Worm (Caenorhabditis elegans) whole organism, young adult: ENCODE data around the gene prp-19.

Experiments
- B0336.3 ChIP-seq: fragments of 200-800 bp; sonication (Bioruptor generic); IDR thresholded peaks from 2 replicates; pipeline ENCODE4 v1.3.6; 2022; ENCODE audit warnings: missing genetic modification characterization, missing compliant biosample characterization
- D2030.7 ChIP-seq: fragments of 200-800 bp; sonication (Bioruptor generic); IDR thresholded peaks from 2 replicates; pipeline ENCODE4 v1.3.6; 2022; ENCODE audit warnings: missing genetic modification reagents, missing genetic modification characterization, missing compliant biosample characterization
- F23B12.7 ChIP-seq: sonication (generic microtip); optimal IDR thresholded peaks from 2 replicates; lab custom pipeline; 2017; ENCODE audit warnings: missing genetic modification characterization, mild to moderate bottlenecking, missing compliant biosample characterization, antibody characterized with exemption, moderate library complexity; ENCODE audit not compliant: insufficient read depth
- F57C9.4 ChIP-seq: sonication (generic microtip); optimal IDR thresholded peaks from 2 replicates; lab custom pipeline; 2017; ENCODE audit warnings: mild to moderate bottlenecking, missing genetic modification characterization, missing compliant biosample characterization
- K12H6.12 ChIP-seq: fragments of 200-800 bp; sonication (Bioruptor generic); optimal IDR thresholded peaks from 2 replicates; lab custom pipeline; 2018; ENCODE audit warnings: mild to moderate bottlenecking, missing genetic modification characterization, missing compliant biosample characterization
- Y53F4B.3 ChIP-seq: fragments of 200-800 bp; sonication (Bioruptor generic); IDR thresholded peaks from 2 replicates; pipeline ENCODE4 v1.3.6; 2022; ENCODE audit warnings: missing genetic modification reagents, missing genetic modification characterization, missing compliant biosample characterization
- Y95B8A.8 ChIP-seq: fragments of 200-800 bp; sonication (Bioruptor generic); IDR thresholded peaks from 2 replicates; pipeline ENCODE4 v1.3.6; 2022; ENCODE audit warnings: missing genetic modification reagents, missing genetic modification characterization, missing compliant biosample characterization
- aptf-2 ChIP-seq: fragments of 200-800 bp; sonication (Bioruptor generic); conservative IDR thresholded peaks from 2 replicates; pipeline ENCODE4 v1.3.6; 2022; ENCODE audit warnings: missing genetic modification reagents, missing genetic modification characterization, missing compliant biosample characterization
- attf-3 ChIP-seq: fragments of 200-800 bp; sonication (Bioruptor generic); conservative IDR thresholded peaks from 2 replicates; pipeline ENCODE4 v1.3.6; 2022; ENCODE audit warnings: missing genetic modification reagents, missing genetic modification characterization, missing compliant biosample characterization
- bed-2 ChIP-seq: fragments of 200-800 bp; sonication (Bioruptor generic); IDR thresholded peaks from 2 replicates; pipeline ENCODE4 v1.3.6; 2022; ENCODE audit warnings: missing genetic modification reagents, missing genetic modification characterization, missing compliant biosample characterization
- ccch-3 ChIP-seq: fragments of 200-800 bp; sonication (Bioruptor generic); optimal IDR thresholded peaks from 2 replicates; lab custom pipeline; 2018; ENCODE audit warnings: mild to moderate bottlenecking, missing genetic modification characterization, missing compliant biosample characterization
- ceh-100 ChIP-seq: fragments of 200-800 bp; sonication (Bioruptor generic); IDR thresholded peaks from 2 replicates; pipeline ENCODE4 v1.3.6; 2022; ENCODE audit warnings: missing genetic modification reagents, missing genetic modification characterization, missing compliant biosample characterization
- die-1 ChIP-seq: sonication (generic microtip); optimal IDR thresholded peaks from 2 replicates; lab custom pipeline; 2016; ENCODE audit warnings: missing genotype, mild to moderate bottlenecking, missing genetic modification characterization, missing compliant biosample characterization
- efl-1 ChIP-seq: fragments of 150-350 bp; optimal IDR thresholded peaks from 2 replicates; lab custom pipeline; 2014; ENCODE audit warnings: missing biosample characterization, missing genetic modification reagents, missing genetic modification characterization
- egl-44 ChIP-seq: fragments of 200-800 bp; sonication (Bioruptor generic); IDR thresholded peaks from 2 replicates; pipeline ENCODE4 v1.3.6; 2022; ENCODE audit warnings: missing genetic modification reagents, missing genetic modification characterization, missing compliant biosample characterization
- ets-4 ChIP-seq: fragments of 200-800 bp; sonication (Bioruptor generic); optimal IDR thresholded peaks from 2 replicates; lab custom pipeline; 2018; ENCODE audit warnings: mild to moderate bottlenecking, missing genetic modification characterization, missing compliant biosample characterization
- hlh-12 ChIP-seq: sonication (generic microtip); optimal IDR thresholded peaks from 2 replicates; lab custom pipeline; 2016; ENCODE audit warnings: missing genetic modification characterization, missing compliant biosample characterization
- hmg-1.2 ChIP-seq: fragments of 200-800 bp; sonication (Bioruptor generic); IDR thresholded peaks from 2 replicates; pipeline ENCODE4 v1.3.6; 2022; ENCODE audit warnings: missing genetic modification reagents, missing genetic modification characterization, missing compliant biosample characterization
- hmg-20 ChIP-seq: fragments of 200-800 bp; sonication (Bioruptor generic); IDR thresholded peaks from 2 replicates; pipeline ENCODE4 v1.3.6; 2022; ENCODE audit warnings: missing genetic modification reagents, missing genetic modification characterization, missing compliant biosample characterization
- let-526 ChIP-seq: fragments of 200-800 bp; sonication (Bioruptor generic); IDR thresholded peaks from 2 replicates; pipeline ENCODE4 v1.3.6; 2022; ENCODE audit warnings: missing genetic modification reagents, missing genetic modification characterization, missing compliant biosample characterization
- lin-26 ChIP-seq: fragments of 200-800 bp; sonication (Bioruptor generic); IDR thresholded peaks from 2 replicates; pipeline ENCODE4 v1.3.6; 2022; ENCODE audit warnings: missing genetic modification reagents, missing genetic modification characterization, missing compliant biosample characterization
- lsl-1 ChIP-seq: fragments of 200-800 bp; sonication (Bioruptor generic); optimal IDR thresholded peaks from 2 replicates; lab custom pipeline; 2018; ENCODE audit warnings: mild to moderate bottlenecking, missing genetic modification characterization, moderate library complexity, missing compliant biosample characterization
- madf-10 ChIP-seq: sonication (generic microtip); optimal IDR thresholded peaks from 2 replicates; lab custom pipeline; 2016; ENCODE audit warnings: mild to moderate bottlenecking, missing genetic modification characterization, missing compliant biosample characterization
- mcd-1 ChIP-seq: fragments of 200-800 bp; sonication (Bioruptor generic); IDR thresholded peaks from 2 replicates; pipeline ENCODE4 v1.3.6; 2022; ENCODE audit warnings: missing genetic modification reagents, missing genetic modification characterization, missing compliant biosample characterization
- mel-28 ChIP-seq: sonication (generic microtip); optimal IDR thresholded peaks from 2 replicates; lab custom pipeline; 2016; ENCODE audit warnings: borderline replicate concordance, mild to moderate bottlenecking, missing genetic modification characterization, missing compliant biosample characterization
- mes-4 ChIP-seq: sonication (generic microtip); optimal IDR thresholded peaks from 2 replicates; lab custom pipeline; 2016; ENCODE audit warnings: missing genotype, missing genetic modification characterization, missing compliant biosample characterization
- mxl-1 ChIP-seq: sonication (generic microtip); optimal IDR thresholded peaks from 2 replicates; lab custom pipeline; 2016; ENCODE audit warnings: missing genetic modification characterization, missing compliant biosample characterization
- nfya-1 ChIP-seq: sonication (generic microtip); optimal IDR thresholded peaks from 2 replicates; lab custom pipeline; 2017; ENCODE audit warnings: antibody characterized with exemption, missing compliant biosample characterization, missing genetic modification characterization, borderline replicate concordance; ENCODE audit not compliant: insufficient read depth
- nhr-27 ChIP-seq: fragments of 200-800 bp; sonication (Bioruptor generic); optimal IDR thresholded peaks from 2 replicates; lab custom pipeline; 2018; ENCODE audit warnings: mild to moderate bottlenecking, missing genetic modification characterization, moderate library complexity, missing compliant biosample characterization
- rcor-1 ChIP-seq: fragments of 200-800 bp; sonication (Bioruptor generic); IDR thresholded peaks from 2 replicates; pipeline ENCODE4 v1.3.6; 2022; ENCODE audit warnings: missing genetic modification reagents, missing genetic modification characterization, missing compliant biosample characterization
- snpc-3.4 ChIP-seq: sonication (generic microtip); optimal IDR thresholded peaks from 2 replicates; lab custom pipeline; 2017; ENCODE audit warnings: missing genetic modification characterization, mild to moderate bottlenecking, missing compliant biosample characterization, antibody characterized with exemption, moderate library complexity, missing genotype, missing genetic modification reagents
- somi-1 ChIP-seq: fragments of 200-800 bp; sonication (Bioruptor generic); optimal IDR thresholded peaks from 2 replicates; lab custom pipeline; 2018; ENCODE audit warnings: mild to moderate bottlenecking, missing genetic modification characterization, missing compliant biosample characterization
- sptf-2 ChIP-seq: fragments of 200-800 bp; sonication (Bioruptor generic); optimal IDR thresholded peaks from 2 replicates; lab custom pipeline; 2018; ENCODE audit warnings: mild to moderate bottlenecking, missing genetic modification characterization, missing compliant biosample characterization
- xnd-1 ChIP-seq: sonication (generic microtip); optimal IDR thresholded peaks from 2 replicates; lab custom pipeline; 2016; ENCODE audit warnings: missing genotype, missing genetic modification reagents, missing genetic modification characterization, missing compliant biosample characterization
- ztf-18 ChIP-seq: sonication (generic microtip); optimal IDR thresholded peaks from 2 replicates; lab custom pipeline; 2016; ENCODE audit warnings: missing genotype, mild to moderate bottlenecking, missing genetic modification characterization, missing compliant biosample characterization

The prp-19 gene

DNA sequence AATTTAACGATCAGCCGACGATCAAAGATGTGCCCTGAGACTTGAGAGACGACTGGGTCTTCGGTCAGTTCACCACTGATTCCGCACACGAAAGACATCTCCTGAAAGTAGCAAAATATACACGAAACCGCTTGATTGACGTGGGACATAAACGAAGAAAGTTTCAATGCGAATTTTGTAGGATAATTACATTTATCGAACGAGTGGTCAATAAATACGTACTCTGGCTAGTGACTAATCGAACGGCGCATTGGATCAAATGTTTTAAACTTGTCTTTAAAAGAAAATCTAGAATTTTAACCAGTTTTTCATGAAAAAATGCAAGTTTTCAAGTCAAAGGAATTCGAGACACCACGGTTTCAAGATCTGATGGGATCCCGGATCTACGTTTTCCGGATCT is at the start of gene prp-19:
Gene prp-19, minus strand, starts transcription at position 101 of the 400 bp plus-strand sequence.
- TF ChIP-seq ccch-3 (GFP tag; lab: Kevin White, UChicago): no peak
- no peak for TF ChIP-seq hmg-20 (GFP tag; lab: Robert Waterston, UW)
- TF ChIP-seq ets-4: no peak
- TF ChIP-seq lin-26 (GFP tag; lab: Robert Waterston, UW): no peak
- TF ChIP-seq F57C9.4: no peak
- TF ChIP-seq xnd-1 (tag; lab: Kevin White, UChicago): no peak
- TF ChIP-seq egl-44 (GFP tag; lab: Robert Waterston, UW): no peak
- TF ChIP-seq, all 124 proteins: peak for 0

DNA sequence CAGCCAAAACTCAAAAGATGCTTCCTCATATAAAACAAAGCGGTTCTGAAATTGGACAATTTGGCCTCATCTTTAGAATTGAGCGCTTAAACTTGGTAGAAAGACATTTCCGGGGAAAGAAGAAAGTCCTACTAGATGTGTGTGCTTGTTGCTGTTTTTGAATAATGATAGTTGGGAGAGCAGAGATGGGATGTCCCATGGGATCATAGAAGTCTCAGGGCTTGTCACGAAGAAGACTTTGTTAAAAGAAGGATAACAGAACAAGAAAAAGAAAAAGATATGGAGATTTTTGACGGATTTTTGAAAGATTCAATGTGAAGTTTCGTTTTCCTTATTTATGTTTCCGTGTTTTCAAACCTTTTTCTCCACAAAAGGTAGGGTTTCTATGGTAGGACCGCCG is 46.8 kb upstream of the prp-19 start, which contains the start of gene ZC155.2:
Gene ZC155.2, plus strand, starts transcription at position 301 of the 400 bp plus-strand sequence.
- TF ChIP-seq nfya-1 (tag; lab: Kevin White, UChicago): no peak
- no peak for TF ChIP-seq hmg-20 (GFP tag; lab: Robert Waterston, UW)
- TF ChIP-seq snpc-3.4: no peak
- TF ChIP-seq mes-4 (tag; lab: Kevin White, UChicago): no peak
- TF ChIP-seq hlh-12 (tag; lab: Kevin White, UChicago): no peak
- no peak for TF ChIP-seq sptf-2 (GFP tag; lab: Kevin White, UChicago)
- TF ChIP-seq mxl-1 (tag; lab: Kevin White, UChicago): no peak
- TF ChIP-seq, all 124 proteins: peak for 0

DNA sequence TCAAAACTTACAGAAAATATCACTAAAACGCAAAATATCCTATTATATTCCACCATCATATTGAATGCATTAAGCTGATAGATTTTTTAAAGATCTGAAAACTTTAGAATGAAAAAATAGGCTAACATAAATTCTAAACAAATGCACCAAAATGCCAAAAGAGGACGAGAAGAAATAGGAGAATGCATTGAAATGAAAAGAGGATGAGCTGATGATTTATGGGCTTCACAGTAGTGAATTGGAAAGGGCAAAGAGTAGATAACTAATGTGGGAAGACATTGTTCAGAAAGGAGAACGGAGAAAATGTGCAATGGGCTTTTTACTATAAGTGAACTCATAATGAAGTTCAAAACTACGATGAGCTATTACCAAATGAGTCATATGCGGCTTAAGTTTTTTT is 45.7 kb upstream of the prp-19 start, which contains the start of gene cutl-19:
Gene cutl-19, minus strand, starts transcription at position 101 of the 400 bp plus-strand sequence.
- TF ChIP-seq mel-28 (tag; lab: Kevin White, UChicago) (no peak), let-526 (no peak), rcor-1 (no peak), D2030.7 (GFP tag; lab: Robert Waterston, UW) (no peak), xnd-1 (tag; lab: Kevin White, UChicago) (no peak), somi-1 (GFP tag; lab: Kevin White, UChicago) (no peak), attf-3 (no peak), ceh-100 (no peak), nhr-27 (tag; lab: Kevin White, UChicago) (no peak), B0336.3 (GFP tag; lab: Robert Waterston, UW) (no peak)
- TF ChIP-seq, all 124 proteins: peak for 0

DNA sequence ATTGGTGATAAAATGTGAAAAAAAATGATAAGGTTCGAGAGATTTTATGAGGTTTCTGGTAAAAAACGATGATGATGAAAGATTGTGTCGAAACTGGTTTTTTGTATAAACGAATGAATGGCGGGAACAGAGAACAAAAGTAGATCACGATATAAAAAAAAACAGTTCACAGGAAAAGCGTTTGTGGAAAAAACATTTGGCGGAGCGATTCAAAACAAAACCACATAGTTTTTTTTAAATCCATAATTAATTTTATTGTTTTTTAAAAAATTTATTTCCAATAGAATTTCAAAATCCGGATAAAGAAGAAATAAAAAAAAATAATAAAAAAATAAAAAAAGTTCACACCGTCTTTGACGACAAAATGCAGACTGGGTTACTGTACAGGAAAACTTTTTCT is 43.5 kb upstream of the prp-19 start, which contains the start of gene ZC155.4:
Gene ZC155.4, minus strand, starts transcription at position 101 of the 400 bp plus-strand sequence.
- TF ChIP-seq lsl-1 (GFP tag; lab: Kevin White, UChicago) (peak; percentile 67), mcd-1 (GFP tag; lab: Robert Waterston, UW) (no peak), Y53F4B.3 (GFP tag; lab: Robert Waterston, UW) (no peak), sptf-2 (GFP tag; lab: Kevin White, UChicago) (no peak), efl-1 (peak; percentile 42)

DNA sequence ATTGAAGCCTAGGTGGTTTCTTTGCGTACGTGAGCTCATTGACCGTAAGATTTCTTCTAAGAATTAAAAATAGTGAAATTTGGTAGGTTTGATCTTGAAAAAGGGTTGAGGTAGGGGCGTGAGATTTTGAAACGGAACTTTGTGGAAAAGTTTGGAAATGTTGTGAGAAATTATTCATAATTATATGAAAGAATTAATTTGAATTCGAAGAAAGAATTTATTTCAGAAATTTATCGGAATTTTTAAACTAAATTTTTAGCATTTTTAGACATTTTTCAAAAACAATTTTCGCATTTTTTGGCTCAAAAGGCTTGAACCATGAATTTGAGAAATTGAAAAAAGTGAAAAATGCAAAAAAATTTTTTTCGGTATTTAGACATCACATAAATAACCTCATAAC is 42.3 kb upstream of the prp-19 start:
- TF ChIP-seq ztf-18 (no peak), madf-10 (tag; lab: Kevin White, UChicago) (no peak), bed-2 (GFP tag; lab: Robert Waterston, UW) (no peak), K12H6.12 (tag; lab: Kevin White, UChicago) (no peak), hmg-1.2 (GFP tag; lab: Robert Waterston, UW) (no peak), die-1 (tag; lab: Kevin White, UChicago) (no peak), Y95B8A.8 (GFP tag; lab: Robert Waterston, UW) (no peak), aptf-2 (GFP tag; lab: Robert Waterston, UW) (no peak), F23B12.7 (no peak)
